Worm (Caenorhabditis elegans) whole organism, mixed stage, embryonic: Measurements from ENCODE around the gene H14N18.2.

Experiments
- M03D4.4 ChIP-seq: sonication (generic microtip); optimal IDR thresholded peaks from 2 replicates; lab custom pipeline; 2017; ENCODE audit warnings: mild to moderate bottlenecking, missing genetic modification characterization, missing compliant biosample characterization
- bed-3 ChIP-seq: fragments of 200-800 bp; sonication (Bioruptor generic); optimal IDR thresholded peaks from 3 replicates; lab custom pipeline; 2018; ENCODE audit warnings: mild to moderate bottlenecking, missing genetic modification characterization, moderate library complexity, missing compliant biosample characterization
- blmp-1 ChIP-seq: fragments of 150-350 bp; optimal IDR thresholded peaks from 2 replicates; lab custom pipeline; 2014; ENCODE audit warnings: missing biosample characterization, missing genetic modification characterization
- ceh-39 ChIP-seq: fragments of 150-350 bp; optimal IDR thresholded peaks from 2 replicates; lab custom pipeline; 2014; ENCODE audit warnings: missing biosample characterization, missing genetic modification characterization
- ceh-43 ChIP-seq: fragments of 200-800 bp; sonication (Bioruptor generic); optimal IDR thresholded peaks from 2 replicates; lab custom pipeline; 2018; ENCODE audit warnings: mild to moderate bottlenecking, missing genetic modification characterization, moderate library complexity, missing compliant biosample characterization
- ceh-83 ChIP-seq: fragments of 200-800 bp; sonication (Bioruptor generic); optimal IDR thresholded peaks from 2 replicates; lab custom pipeline; 2018; ENCODE audit warnings: mild to moderate bottlenecking, missing genetic modification characterization, missing compliant biosample characterization
- ces-1 ChIP-seq: fragments of 150-350 bp; optimal IDR thresholded peaks from 2 replicates; lab custom pipeline; 2014; ENCODE audit warnings: missing biosample characterization, missing genetic modification reagents, missing genetic modification characterization
- cnd-1 ChIP-seq: fragments of 200-800 bp; sonication (Bioruptor generic); optimal IDR thresholded peaks from 2 replicates; lab custom pipeline; 2018; ENCODE audit warnings: mild to moderate bottlenecking, missing genetic modification characterization, missing compliant biosample characterization
- drap-1 ChIP-seq: fragments of 200-800 bp; sonication (Bioruptor generic); optimal IDR thresholded peaks from 3 replicates; lab custom pipeline; 2018; ENCODE audit warnings: mild to moderate bottlenecking, missing genetic modification characterization, missing compliant biosample characterization
- elt-3 ChIP-seq: fragments of 150-350 bp; optimal IDR thresholded peaks from 2 replicates; lab custom pipeline; 2014; ENCODE audit warnings: missing biosample characterization, missing genetic modification characterization
- flh-1 ChIP-seq: fragments of 200-800 bp; sonication (Bioruptor generic); optimal IDR thresholded peaks from 2 replicates; lab custom pipeline; 2018; ENCODE audit warnings: mild to moderate bottlenecking, missing genetic modification characterization, moderate library complexity, missing compliant biosample characterization
- ham-2 ChIP-seq: fragments of 200-800 bp; sonication (Bioruptor generic); optimal IDR thresholded peaks from 2 replicates; lab custom pipeline; 2018; ENCODE audit warnings: mild to moderate bottlenecking, missing genetic modification characterization, missing compliant biosample characterization
- hlh-1 ChIP-seq: fragments of 150-350 bp; optimal IDR thresholded peaks from 2 replicates; lab custom pipeline; 2014; ENCODE audit warnings: missing biosample characterization, missing genetic modification reagents, missing genetic modification characterization
- lin-13 ChIP-seq: fragments of 150-350 bp; optimal IDR thresholded peaks from 2 replicates; lab custom pipeline; 2014; ENCODE audit warnings: missing biosample characterization, missing genetic modification characterization
- lin-32 ChIP-seq: fragments of 200-800 bp; sonication (Bioruptor generic); optimal IDR thresholded peaks from 2 replicates; lab custom pipeline; 2018; ENCODE audit warnings: mild to moderate bottlenecking, missing genetic modification characterization, missing compliant biosample characterization
- lsy-2 ChIP-seq: fragments of 150-350 bp; optimal IDR thresholded peaks from 2 replicates; lab custom pipeline; 2014; ENCODE audit warnings: missing biosample characterization, missing genetic modification characterization
- mep-1 ChIP-seq: fragments of 150-350 bp; optimal IDR thresholded peaks from 2 replicates; lab custom pipeline; 2017; ENCODE audit warnings: missing biosample characterization, missing genetic modification reagents, missing genetic modification characterization, inconsistent platforms
- mls-2 ChIP-seq: sonication (generic microtip); optimal IDR thresholded peaks from 2 replicates; lab custom pipeline; 2016; ENCODE audit warnings: mild to moderate bottlenecking, missing genetic modification characterization, moderate library complexity, missing compliant biosample characterization
- nhr-12 ChIP-seq: fragments of 150-350 bp; optimal IDR thresholded peaks from 2 replicates; lab custom pipeline; 2014; ENCODE audit warnings: missing biosample characterization, missing genetic modification characterization
- nhr-2 ChIP-seq: fragments of 150-350 bp; optimal IDR thresholded peaks from 2 replicates; lab custom pipeline; 2014; ENCODE audit warnings: missing biosample characterization, missing genetic modification characterization
- nhr-28 ChIP-seq: fragments of 150-350 bp; optimal IDR thresholded peaks from 2 replicates; lab custom pipeline; 2014; ENCODE audit warnings: missing biosample characterization, missing genetic modification characterization
- nhr-76 ChIP-seq: sonication (generic microtip); optimal IDR thresholded peaks from 2 replicates; lab custom pipeline; 2017; ENCODE audit warnings: missing biosample characterization, missing genetic modification characterization
- pha-4 ChIP-seq: fragments of 150-350 bp; optimal IDR thresholded peaks from 2 replicates; lab custom pipeline; 2018; ENCODE audit warnings: missing biosample characterization, missing genetic modification reagents, missing genetic modification characterization
- snpc-4 ChIP-seq: fragments of 150-350 bp; optimal IDR thresholded peaks from 2 replicates; lab custom pipeline; 2014; ENCODE audit warnings: missing biosample characterization, missing genetic modification characterization
- sptf-1 ChIP-seq: sonication (generic microtip); optimal IDR thresholded peaks from 2 replicates; lab custom pipeline; 2017; ENCODE audit warnings: mild to moderate bottlenecking, missing genetic modification characterization, moderate library complexity, missing compliant biosample characterization
- tbx-8 ChIP-seq: fragments of 200-800 bp; sonication (Bioruptor generic); optimal IDR thresholded peaks from 2 replicates; lab custom pipeline; 2018; ENCODE audit warnings: mild to moderate bottlenecking, missing genetic modification characterization, moderate library complexity, missing compliant biosample characterization
- unc-120 ChIP-seq: sonication (generic microtip); optimal IDR thresholded peaks from 2 replicates; lab custom pipeline; 2017; ENCODE audit warnings: missing genetic modification characterization, missing compliant biosample characterization; ENCODE audit not compliant: poor library complexity, severe bottlenecking
- unc-39 ChIP-seq: fragments of 150-350 bp; optimal IDR thresholded peaks from 2 replicates; lab custom pipeline; 2014; ENCODE audit warnings: missing biosample characterization, missing genetic modification characterization
- unc-62 ChIP-seq: fragments of 150-350 bp; optimal IDR thresholded peaks from 2 replicates; lab custom pipeline; 2014; ENCODE audit warnings: missing biosample characterization, missing genetic modification reagents, missing genetic modification characterization
- zip-8 ChIP-seq: fragments of 150-350 bp; optimal IDR thresholded peaks from 2 replicates; lab custom pipeline; 2014; ENCODE audit warnings: missing biosample characterization, missing genetic modification characterization
- ztf-11 ChIP-seq: fragments of 150-350 bp; optimal IDR thresholded peaks from 2 replicates; lab custom pipeline; 2014; ENCODE audit warnings: missing biosample characterization, missing genetic modification characterization

Gene H14N18.2

ce11 chrV:8913940-8914339 lies 18.5 kb upstream of the H14N18.2 start, which contains the start of gene mod-1:
Gene mod-1, minus strand, starts transcription at chrV:8914040.
- TF ChIP-seq lsy-2 (tag; lab: Kevin White, UChicago) (no peak), ceh-39 (no peak), mep-1 (tag; lab: Kevin White, UChicago) (no peak), zip-8 (tag; lab: Kevin White, UChicago) (no peak), blmp-1 (tag; lab: Kevin White, UChicago) (no peak), unc-39 (tag; lab: Kevin White, UChicago) (no peak), pha-4 (tag; lab: Kevin White, UChicago) (no peak), mls-2 (no peak), cnd-1 (tag; lab: Kevin White, UChicago) (no peak)

- TF ChIP-seq hlh-1 (tag; lab: Kevin White, UChicago) (peak; percentile 2), sptf-1 (tag; lab: Kevin White, UChicago) (no peak), tbx-8 (no peak), ceh-43 (GFP tag; lab: Kevin White, UChicago) (no peak), flh-1 (GFP tag; lab: Kevin White, UChicago) (no peak), drap-1 (GFP tag; lab: Kevin White, UChicago) (no peak), nhr-12 (tag; lab: Kevin White, UChicago) (no peak)
Measured at ce11 chrV:8922781-8923180, 9.6 kb upstream of the H14N18.2 start, which contains the start of gene ttr-47. Gene ttr-47, plus strand, starts transcription at chrV:8923088.

ce11 chrV:8927715-8928114 lies 4.7 kb upstream of the H14N18.2 start:
- no peak for TF ChIP-seq lin-32 (GFP tag; lab: Kevin White, UChicago)
- TF ChIP-seq nhr-28 (tag; lab: Kevin White, UChicago), result no peak
- TF ChIP-seq nhr-76 (tag; lab: Kevin White, UChicago), result no peak
- no peak for TF ChIP-seq unc-120 (tag; lab: Kevin White, UChicago)
- TF ChIP-seq mls-2, result no peak
- no peak for TF ChIP-seq lin-13 (tag; lab: Kevin White, UChicago)
- no peak for TF ChIP-seq tbx-8
- TF ChIP-seq elt-3 (tag; lab: Kevin White, UChicago), result no peak
- no peak for TF ChIP-seq bed-3 (GFP tag; lab: Kevin White, UChicago)
- no peak for TF ChIP-seq ztf-11 (tag; lab: Kevin White, UChicago)
- TF ChIP-seq lsy-2 (tag; lab: Kevin White, UChicago), result no peak
- TF ChIP-seq cnd-1 (tag; lab: Kevin White, UChicago), result no peak
- TF ChIP-seq M03D4.4 (tag; lab: Kevin White, UChicago), result no peak
- TF ChIP-seq hlh-1 (tag; lab: Kevin White, UChicago), result no peak
- TF ChIP-seq drap-1 (GFP tag; lab: Kevin White, UChicago), result no peak

- TF ChIP-seq ham-2 (no peak), sptf-1 (tag; lab: Kevin White, UChicago) (no peak), nhr-2 (tag; lab: Kevin White, UChicago) (no peak), unc-62 (no peak), unc-39 (tag; lab: Kevin White, UChicago) (no peak), ces-1 (GFP tag; lab: Kevin White, UChicago) (no peak)
Measured at ce11 chrV:8928967-8929366, 3.5 kb upstream of the H14N18.2 start, which contains the start of gene H14N18.4. Gene H14N18.4, minus strand, starts transcription at chrV:8928978.

ce11 chrV:8934264-8934663 lies 1.8 kb downstream of the H14N18.2 start:
- no peak for TF ChIP-seq sptf-1 (tag; lab: Kevin White, UChicago)
- TF ChIP-seq lin-13 (tag; lab: Kevin White, UChicago), result no peak
- TF ChIP-seq ces-1 (GFP tag; lab: Kevin White, UChicago), result no peak
- TF ChIP-seq ceh-83, result no peak
- TF ChIP-seq ztf-11 (tag; lab: Kevin White, UChicago), result no peak

- no peak for TF ChIP-seq nhr-2 (tag; lab: Kevin White, UChicago)
- TF ChIP-seq tbx-8, result no peak
- no peak for TF ChIP-seq snpc-4 (tag; lab: Kevin White, UChicago)
Measured at ce11 chrV:8935104-8935503, 2.7 kb downstream of the H14N18.2 start.
